Worm (Caenorhabditis elegans) whole organism, mixed stage, embryonic: ENCODE data around the gene nhr-16.

Experiments used
- bed-3 ChIP-seq: fragments of 200-800 bp; sonication (Bioruptor generic); optimal IDR thresholded peaks from 3 replicates; lab custom pipeline; 2018; ENCODE audit warnings: mild to moderate bottlenecking, missing genetic modification characterization, moderate library complexity, missing compliant biosample characterization
- ceh-39 ChIP-seq: fragments of 150-350 bp; optimal IDR thresholded peaks from 2 replicates; lab custom pipeline; 2014; ENCODE audit warnings: missing biosample characterization, missing genetic modification characterization
- ceh-83 ChIP-seq: fragments of 200-800 bp; sonication (Bioruptor generic); optimal IDR thresholded peaks from 2 replicates; lab custom pipeline; 2018; ENCODE audit warnings: mild to moderate bottlenecking, missing genetic modification characterization, missing compliant biosample characterization
- elt-3 ChIP-seq: fragments of 150-350 bp; optimal IDR thresholded peaks from 2 replicates; lab custom pipeline; 2014; ENCODE audit warnings: missing biosample characterization, missing genetic modification characterization
- lin-13 ChIP-seq: fragments of 150-350 bp; optimal IDR thresholded peaks from 2 replicates; lab custom pipeline; 2014; ENCODE audit warnings: missing biosample characterization, missing genetic modification characterization
- lsy-2 ChIP-seq: fragments of 150-350 bp; optimal IDR thresholded peaks from 2 replicates; lab custom pipeline; 2014; ENCODE audit warnings: missing biosample characterization, missing genetic modification characterization
- mab-5 ChIP-seq: fragments of 150-350 bp; optimal IDR thresholded peaks from 2 replicates; lab custom pipeline; 2014; ENCODE audit warnings: missing biosample characterization, missing genetic modification characterization
- nhr-12 ChIP-seq: fragments of 150-350 bp; optimal IDR thresholded peaks from 2 replicates; lab custom pipeline; 2014; ENCODE audit warnings: missing biosample characterization, missing genetic modification characterization
- nhr-237 ChIP-seq: fragments of 150-350 bp; optimal IDR thresholded peaks from 2 replicates; lab custom pipeline; 2014; ENCODE audit warnings: missing biosample characterization, missing genetic modification characterization
- nhr-28 ChIP-seq: fragments of 150-350 bp; optimal IDR thresholded peaks from 2 replicates; lab custom pipeline; 2014; ENCODE audit warnings: missing biosample characterization, missing genetic modification characterization
- nhr-76 ChIP-seq: sonication (generic microtip); optimal IDR thresholded peaks from 2 replicates; lab custom pipeline; 2017; ENCODE audit warnings: missing biosample characterization, missing genetic modification characterization
- pha-4 ChIP-seq: fragments of 150-350 bp; optimal IDR thresholded peaks from 2 replicates; lab custom pipeline; 2018; ENCODE audit warnings: missing biosample characterization, missing genetic modification reagents, missing genetic modification characterization
- snpc-4 ChIP-seq: fragments of 150-350 bp; optimal IDR thresholded peaks from 2 replicates; lab custom pipeline; 2014; ENCODE audit warnings: missing biosample characterization, missing genetic modification characterization
- unc-62 ChIP-seq: fragments of 150-350 bp; optimal IDR thresholded peaks from 2 replicates; lab custom pipeline; 2014; ENCODE audit warnings: missing biosample characterization, missing genetic modification reagents, missing genetic modification characterization

DNA sequence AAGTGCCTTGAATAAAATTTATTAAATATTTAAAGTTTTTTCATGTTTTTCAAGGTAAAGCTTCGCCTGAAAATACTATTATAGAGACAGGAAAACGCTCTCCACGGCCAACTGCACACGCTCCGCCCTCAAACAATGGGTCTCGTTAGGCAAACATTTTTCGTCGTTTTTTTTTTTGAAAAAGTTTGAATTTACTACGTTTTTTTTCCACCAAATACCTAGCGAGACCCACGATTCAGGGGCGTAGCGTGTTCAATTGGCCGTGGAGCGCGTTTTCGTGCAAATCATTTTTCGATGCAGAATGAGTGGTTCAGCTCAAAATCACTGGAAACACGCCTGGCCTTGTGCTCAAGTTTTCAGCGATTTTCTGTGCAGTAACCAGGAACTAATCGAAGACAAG, 29.3 kb downstream of the nhr-16 start, which contains the start of gene W06B4.2:
- TF ChIP-seq snpc-4 (tag; lab: Kevin White, UChicago) = no peak
- TF ChIP-seq nhr-28 (tag; lab: Kevin White, UChicago) = no peak
- no peak for TF ChIP-seq lin-13
- TF ChIP-seq nhr-237 (tag; lab: Kevin White, UChicago) = no peak
- no peak for TF ChIP-seq bed-3 (GFP tag; lab: Kevin White, UChicago)
- no peak for TF ChIP-seq unc-62 (GFP tag; lab: Kevin White, UChicago)
- TF ChIP-seq elt-3 (tag; lab: Kevin White, UChicago) = no peak
- TF ChIP-seq ceh-83 (GFP tag; lab: Kevin White, UChicago) = no peak
- TF ChIP-seq pha-4 (tag; lab: Kevin White, UChicago) = no peak
- TF ChIP-seq ceh-39 (tag; lab: Kevin White, UChicago) = no peak
- no peak for TF ChIP-seq lsy-2 (tag; lab: Kevin White, UChicago)
- no peak for TF ChIP-seq mab-5 (tag; lab: Kevin White, UChicago)
- TF ChIP-seq nhr-12 = no peak
- no peak for TF ChIP-seq nhr-76 (tag; lab: Kevin White, UChicago)
